Fruit fly (Drosophila melanogaster): ENCODE data around the gene RpS14b.

Gene RpS14b

DNA sequence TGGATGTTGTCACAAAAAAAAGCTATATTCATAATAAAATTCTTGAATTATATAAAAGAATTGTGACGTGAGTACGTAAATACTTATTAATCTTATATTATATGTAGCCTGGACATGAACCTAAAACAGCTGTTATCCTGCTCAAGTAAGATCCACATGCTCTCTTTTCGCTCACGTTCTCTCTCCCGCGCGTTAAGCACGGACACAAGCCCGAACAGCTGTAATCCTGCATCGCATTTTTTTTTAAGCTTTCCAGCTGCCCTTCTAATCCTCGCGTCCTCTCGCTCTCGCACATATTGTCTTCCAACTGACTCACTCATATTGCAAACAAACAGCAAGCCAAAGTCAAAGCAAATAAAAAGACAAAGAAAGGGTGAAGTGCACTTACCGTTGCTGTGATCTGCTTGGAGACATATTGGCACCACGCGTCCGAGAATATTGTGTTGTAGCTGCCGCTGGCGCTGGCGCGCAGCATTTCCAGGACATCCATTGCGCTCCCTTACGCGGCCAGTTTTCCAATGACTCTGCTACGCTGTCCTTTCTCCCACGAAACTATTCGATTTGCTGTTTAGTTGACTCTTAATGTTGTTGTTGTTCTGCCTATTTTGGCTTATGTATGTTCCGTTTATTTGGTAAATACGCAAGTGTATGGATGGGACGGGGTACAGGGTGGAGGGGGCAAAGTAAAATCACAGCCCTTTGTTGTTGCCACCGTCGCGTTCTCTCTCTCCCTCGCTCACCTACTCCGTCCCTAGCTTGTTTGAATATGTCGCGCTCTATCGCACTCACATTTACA lies 32.6 kb downstream of the RpS14b start (continued):
- TF ChIP-seq klu (GFP tag; IDR thresholded peaks at IDR 0.05) = no peak

DNA sequence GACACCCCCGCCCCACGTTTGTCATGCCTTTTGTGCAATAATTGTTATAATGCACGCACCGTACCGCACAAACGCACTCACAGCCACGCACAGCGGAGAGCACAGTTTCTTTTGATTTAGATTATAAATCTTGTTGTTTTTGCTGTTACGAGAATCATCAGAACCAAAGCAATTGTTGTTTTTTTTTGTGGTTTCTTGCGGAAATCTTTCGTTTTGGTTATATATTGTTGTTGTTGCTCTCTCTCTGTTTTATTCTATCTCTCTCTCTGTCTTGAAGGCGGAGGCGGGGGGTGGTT lies 33.1 kb downstream of the RpS14b start:
- TF ChIP-seq toy (GFP tag; IDR thresholded peaks at IDR 0.05) (no peak), nom (GFP tag; optimal IDR thresholded peaks at IDR 0.05) (peak; percentile 6), CG4360 (GFP tag; IDR thresholded peaks at IDR 0.05) (peak; percentile 65; the same call in 1 of the 2 replicates), CG4328 (GFP tag; optimal IDR thresholded peaks at IDR 0.05) (no peak), ttk (GFP tag; IDR thresholded peaks at IDR 0.05) (0 out of 2 replicates have a peak, but pooled peaks have one; percentile 1), maf-S (GFP tag; optimal IDR thresholded peaks at IDR 0.05) (no peak), dmrt11E (tag; optimal IDR thresholded peaks at IDR 0.05) (no peak), CG1832 (GFP tag; optimal IDR thresholded peaks at IDR 0.05) (no peak), Pdp1 (GFP tag; optimal IDR thresholded peaks at IDR 0.05) (peak in 1 of 2 experiments; percentile 52), CG15479 (GFP tag; optimal IDR thresholded peaks at IDR 0.05) (peak; percentile 52), chinmo (GFP tag; IDR thresholded peaks at IDR 0.05; ENCODE audit: partially characterized antibody) (0 out of 4 replicates have a peak, but pooled peaks have one; percentile 60), CG17568 (GFP tag; optimal IDR thresholded peaks at IDR 0.05) (no peak), Trl (optimal IDR thresholded peaks at IDR 0.05) (peak in 1 of 2 experiments; percentile 40), Trl (GFP tag; optimal IDR thresholded peaks at IDR 0.05) (no peak), CTCF (GFP tag; optimal IDR thresholded peaks at IDR 0.05) (no peak), pros (GFP tag; optimal IDR thresholded peaks at IDR 0.05) (peak; percentile 60), nau (GFP tag; optimal IDR thresholded peaks at IDR 0.05) (no peak), CG2875 (GFP tag; optimal IDR thresholded peaks at IDR 0.05) (no peak), Ada2b (GFP tag; IDR thresholded peaks at IDR 0.05) (no peak)

- TF ChIP-seq HLH4C (GFP tag; IDR thresholded peaks at IDR 0.05; ENCODE audit: partially characterized antibody) = peak; percentile 75
- TF ChIP-seq jigr1 (GFP tag; IDR thresholded peaks at IDR 0.05) = no peak
- peak; percentile 43 for TF ChIP-seq Blimp-1 (GFP tag; optimal IDR thresholded peaks at IDR 0.05)
- TF ChIP-seq ftz-f1 (GFP tag; optimal IDR thresholded peaks at IDR 0.05) = no peak
- no peak for TF ChIP-seq CG10321 (GFP tag; IDR thresholded peaks at IDR 0.05)
- TF ChIP-seq CG10959 (GFP tag; IDR thresholded peaks at IDR 0.05) = no peak
- TF ChIP-seq BtbVII (GFP tag; optimal IDR thresholded peaks at IDR 0.05) = peak; percentile 8
- peak; percentile 71; the same call in 2 of the 3 replicates for TF ChIP-seq CG34224 (GFP tag; IDR thresholded peaks at IDR 0.05; ENCODE audit: partially characterized antibody)
- TF ChIP-seq slbo (GFP tag; IDR thresholded peaks at IDR 0.05) = peak; percentile 31; the same call in 1 of the 2 replicates
- peak; percentile 35; the same call in 1 of the 2 replicates for TF ChIP-seq hbn (GFP tag; IDR thresholded peaks at IDR 0.05; ENCODE audit: partially characterized antibody)
- TF ChIP-seq Pdp1 (GFP tag; optimal IDR thresholded peaks at IDR 0.05) = no peak
- TF ChIP-seq Hr51 (GFP tag; optimal IDR thresholded peaks at IDR 0.05) = peak in 1 of 2 experiments; percentile 64
- TF ChIP-seq CG8924 (tag; optimal IDR thresholded peaks at IDR 0.05) = peak; percentile 45
- TF ChIP-seq Fer3 (tag; optimal IDR thresholded peaks at IDR 0.05) = peak; percentile 22
- peak; percentile 32 for TF ChIP-seq CG1233 (GFP tag; optimal IDR thresholded peaks at IDR 0.05)
- no peak for TF ChIP-seq NFAT (GFP tag; IDR thresholded peaks at IDR 0.05)
- peak; percentile 30 for TF ChIP-seq MESR4 (GFP tag; optimal IDR thresholded peaks at IDR 0.05)
- TF ChIP-seq CG10543 (GFP tag; optimal IDR thresholded peaks at IDR 0.05) = peak; percentile 28
- peak; percentile 96 for TF ChIP-seq CG2116 (GFP tag; optimal IDR thresholded peaks at IDR 0.05)
- peak; percentile 45; the same call in 1 of the 3 replicates for TF ChIP-seq dysf (GFP tag; IDR thresholded peaks at IDR 0.05)
- TF ChIP-seq Scr (GFP tag; IDR thresholded peaks at IDR 0.05; ENCODE audit: partially characterized antibody) = peak; percentile 66
- TF ChIP-seq Doc3 (GFP tag; IDR thresholded peaks at IDR 0.05; ENCODE audit: partially characterized antibody) = peak; percentile 71
- peak; percentile 48 for TF ChIP-seq CG18262 (tag; optimal IDR thresholded peaks at IDR 0.05)
- TF ChIP-seq Abd-B (GFP tag; optimal IDR thresholded peaks at IDR 0.05) = peak; percentile 41
- no peak for TF ChIP-seq Hr78 (GFP tag; optimal IDR thresholded peaks at IDR 0.05)
- peak; percentile 63 for TF ChIP-seq CG13775 (GFP tag; optimal IDR thresholded peaks at IDR 0.05)
These were observed 33.6 kb downstream of the RpS14b start, which contains the start of gene sws for dm6 chrX:7968215-7968799. TSS of gene sws (minus strand) at chrX:7968236.
